Fruit fly (Drosophila melanogaster): ENCODE measurements around the gene CG15330.
A peak's percentile ranks its signal among the peaks of the same experiment; 100 is the strongest.

CG15330 gene

DNA sequence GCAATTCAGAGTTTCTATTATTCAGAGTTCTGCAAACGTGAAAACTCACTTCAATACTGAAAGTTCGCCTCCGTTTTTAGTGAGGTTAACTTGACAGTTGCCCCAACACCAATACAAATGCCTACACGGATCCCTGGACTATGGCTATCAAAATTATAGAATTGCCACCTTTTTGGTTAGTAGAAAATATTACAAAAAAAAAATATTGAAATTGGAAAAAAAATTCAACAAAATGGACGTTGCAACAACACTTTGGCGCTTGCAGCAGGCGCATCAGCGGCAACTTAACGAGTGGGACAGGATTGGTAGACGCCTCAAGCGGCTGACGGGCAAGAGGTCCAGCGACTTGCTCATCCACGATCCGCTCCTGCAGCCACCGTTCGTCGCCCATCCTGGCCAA lies at the start of gene CG15330, which contains the start of gene CG15332:
Gene CG15330 (plus strand): TSS at position 175 of the 400 bp plus-strand sequence.
Gene CG15332 (minus strand): TSS at position 101 of the 400 bp plus-strand sequence.
- TF ChIP-seq lola (GFP tag; optimal IDR thresholded peaks at IDR 0.05) (no peak), sage (GFP tag; optimal IDR thresholded peaks at IDR 0.05) (no peak), sv (GFP tag; optimal IDR thresholded peaks at IDR 0.05) (no peak), Dfd (GFP tag; optimal IDR thresholded peaks at IDR 0.05) (no peak), HLH106 (tag; optimal IDR thresholded peaks at IDR 0.05) (no peak), br (GFP tag; optimal IDR thresholded peaks at IDR 0.05) (no peak), Abd-B (GFP tag; optimal IDR thresholded peaks at IDR 0.05) (no peak), Jra (GFP tag; optimal IDR thresholded peaks at IDR 0.05) (no peak), GATAd (GFP tag; optimal IDR thresholded peaks at IDR 0.05) (no peak), Mio (GFP tag; optimal IDR thresholded peaks at IDR 0.05) (no peak), dmrt93B (GFP tag; optimal IDR thresholded peaks at IDR 0.05) (no peak), Hr78 (GFP tag; optimal IDR thresholded peaks at IDR 0.05) (no peak), Hr83 (GFP tag; optimal IDR thresholded peaks at IDR 0.05; ENCODE audit: poor library complexity, severe bottlenecking) (no peak), pan (optimal IDR thresholded peaks at IDR 0.05) (no peak), ey (GFP tag; optimal IDR thresholded peaks at IDR 0.05) (no peak)

DNA sequence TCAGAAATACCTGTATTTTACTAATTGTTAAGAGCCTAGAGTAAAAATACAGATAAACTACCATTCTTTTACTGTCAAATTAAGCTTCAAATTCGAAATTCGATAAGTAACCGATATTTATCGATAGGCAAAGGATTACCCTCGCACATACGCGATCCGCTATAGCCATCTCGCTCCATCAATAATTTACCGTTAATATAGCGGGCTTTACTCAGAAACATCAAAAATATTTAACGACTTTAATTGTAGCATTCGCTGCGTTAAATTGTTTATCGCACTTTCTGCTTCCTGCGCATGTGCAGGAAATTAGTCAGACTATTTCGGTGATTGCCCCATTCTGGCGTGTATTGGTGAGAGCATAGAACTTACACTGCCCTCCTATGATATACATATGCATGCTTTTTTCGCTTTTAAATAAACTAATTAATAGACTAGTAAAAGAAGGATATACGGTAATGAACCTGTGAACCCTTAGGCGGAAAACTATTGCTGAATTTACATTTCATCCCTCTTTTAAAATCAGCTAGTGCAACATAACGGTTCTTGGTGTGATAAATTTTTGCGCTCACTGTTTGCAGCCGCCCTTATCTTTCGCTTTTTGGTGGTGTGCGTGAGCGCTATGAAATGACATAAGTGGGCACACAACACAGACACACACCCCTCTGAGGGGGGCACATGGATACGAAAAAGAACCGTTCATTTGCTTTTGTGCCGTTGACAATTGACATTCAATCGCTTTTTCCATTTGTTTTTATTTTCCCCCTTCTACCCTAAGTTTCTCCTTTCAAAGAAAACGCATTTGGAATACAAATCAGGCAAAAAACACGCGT lies 47.4 kb upstream of the CG15330 start, which contains the start of the genes dpr14 and spidey:
Gene dpr14 (minus strand): TSS at position 48 of the 830 bp plus-strand sequence.
Gene spidey (plus strand): TSS at position 693 of the 830 bp plus-strand sequence.
- TF ChIP-seq Abd-B (GFP tag; optimal IDR thresholded peaks at IDR 0.05), result no peak
- peak; percentile 71 for TF ChIP-seq OdsH (GFP tag; optimal IDR thresholded peaks at IDR 0.05)
- TF ChIP-seq CG9705 (GFP tag; optimal IDR thresholded peaks at IDR 0.05), result peak; percentile 65
- peak; percentile 85 for TF ChIP-seq h (GFP tag; optimal IDR thresholded peaks at IDR 0.05)
- TF ChIP-seq rgr (GFP tag; optimal IDR thresholded peaks at IDR 0.05), result peak; percentile 79
- no peak for TF ChIP-seq GATAd (GFP tag; optimal IDR thresholded peaks at IDR 0.05)
- peak; percentile 83 for TF ChIP-seq HLH106 (tag; optimal IDR thresholded peaks at IDR 0.05)
- peak in 1 of 2 experiments; percentile 79 for TF ChIP-seq foxo (GFP tag; optimal IDR thresholded peaks at IDR 0.05)
- TF ChIP-seq Myc (optimal IDR thresholded peaks at IDR 0.05), result no peak
- no peak for TF ChIP-seq brk (GFP tag; optimal IDR thresholded peaks at IDR 0.05)
- peak; percentile 65 for TF ChIP-seq Vsx2 (GFP tag; optimal IDR thresholded peaks at IDR 0.05; ENCODE audit: partially characterized antibody)
- peak; percentile 80 for TF ChIP-seq sv (GFP tag; optimal IDR thresholded peaks at IDR 0.05)
- TF ChIP-seq dmrt93B (GFP tag; optimal IDR thresholded peaks at IDR 0.05), result peak; percentile 62
- TF ChIP-seq woc (GFP tag; optimal IDR thresholded peaks at IDR 0.05), result peak; percentile 71
- no peak for TF ChIP-seq tai (GFP tag; optimal IDR thresholded peaks at IDR 0.05)
- no peak for TF ChIP-seq Hr83 (GFP tag; optimal IDR thresholded peaks at IDR 0.05; ENCODE audit: poor library complexity, severe bottlenecking)
- TF ChIP-seq Hnf4 (GFP tag; optimal IDR thresholded peaks at IDR 0.05), result peak; percentile 70
- TF ChIP-seq Hr78 (GFP tag; optimal IDR thresholded peaks at IDR 0.05), result no peak
- no peak for TF ChIP-seq usp (GFP tag; optimal IDR thresholded peaks at IDR 0.05)
- no peak for TF ChIP-seq jim (GFP tag; optimal IDR thresholded peaks at IDR 0.05)
- no peak for TF ChIP-seq dl (GFP tag; optimal IDR thresholded peaks at IDR 0.05; ENCODE audit: insufficient read depth in 1 of 2, partially characterized antibody in 2 of 2)
- TF ChIP-seq fru (GFP tag; optimal IDR thresholded peaks at IDR 0.05), result peak; percentile 86
- no peak for TF ChIP-seq pan (optimal IDR thresholded peaks at IDR 0.05)
- no peak for TF ChIP-seq N (GFP tag; optimal IDR thresholded peaks at IDR 0.05)
- TF ChIP-seq Jra (GFP tag; optimal IDR thresholded peaks at IDR 0.05), result peak; percentile 39
- TF ChIP-seq Rel (GFP tag; optimal IDR thresholded peaks at IDR 0.05), result no peak
- peak; percentile 82 for TF ChIP-seq Rel (tag; optimal IDR thresholded peaks at IDR 0.05)
- peak; percentile 81 for TF ChIP-seq Sp1 (GFP tag; optimal IDR thresholded peaks at IDR 0.05)
- peak; percentile 39 for TF ChIP-seq CG32264 (GFP tag; optimal IDR thresholded peaks at IDR 0.05)
- peak; percentile 83 for TF ChIP-seq ey (GFP tag; optimal IDR thresholded peaks at IDR 0.05)
- TF ChIP-seq sage (GFP tag; optimal IDR thresholded peaks at IDR 0.05), result no peak
- peak; percentile 22 for TF ChIP-seq Mio (GFP tag; optimal IDR thresholded peaks at IDR 0.05)
- TF ChIP-seq lola (GFP tag; optimal IDR thresholded peaks at IDR 0.05), result no peak
- TF ChIP-seq Dfd (GFP tag; optimal IDR thresholded peaks at IDR 0.05), result no peak
- TF ChIP-seq br (GFP tag; optimal IDR thresholded peaks at IDR 0.05), result peak; percentile 77
- TF ChIP-seq Dif (GFP tag; optimal IDR thresholded peaks at IDR 0.05; ENCODE audit: partially characterized antibody), result peak; percentile 36
- TF ChIP-seq dsf (GFP tag; optimal IDR thresholded peaks at IDR 0.05; ENCODE audit: borderline replicate concordance), result no peak
- TF ChIP-seq psq (GFP tag; optimal IDR thresholded peaks at IDR 0.05), result peak; percentile 64
- TF ChIP-seq CrebA (GFP tag; optimal IDR thresholded peaks at IDR 0.05; ENCODE audit: borderline replicate concordance), result no peak
